Fruit fly (Drosophila melanogaster): Measurements from ENCODE around the gene CG11841.

Gene CG11841

dm6 chr3R:29088938-29089661 lies 38.2 kb downstream of the CG11841 start:
- peak; percentile 4 for TF ChIP-seq CG6808 (GFP tag; optimal IDR thresholded peaks at IDR 0.05)
- peak; percentile 38 for TF ChIP-seq CG11762 (GFP tag; optimal IDR thresholded peaks at IDR 0.05; ENCODE audit: insufficient read depth)
- TF ChIP-seq CG15336 (GFP tag; IDR thresholded peaks at IDR 0.05) = peak; percentile 54
- no peak for TF ChIP-seq Eip93F (GFP tag; optimal IDR thresholded peaks at IDR 0.05)
- TF ChIP-seq CG3919 (GFP tag; optimal IDR thresholded peaks at IDR 0.05) = peak; percentile 52
- TF ChIP-seq CG8319 (GFP tag; optimal IDR thresholded peaks at IDR 0.05) = peak; percentile 16
- peak; percentile 11 for TF ChIP-seq Sox15 (GFP tag; optimal IDR thresholded peaks at IDR 0.05)
- TF ChIP-seq topi (GFP tag; optimal IDR thresholded peaks at IDR 0.05) = peak; percentile 65
- peak; percentile 9; the same call in 1 of the 2 replicates for TF ChIP-seq CG11294 (GFP tag; IDR thresholded peaks at IDR 0.05)
- TF ChIP-seq svp (GFP tag) = peak; percentile 89
- TF ChIP-seq Ets21C (GFP tag; optimal IDR thresholded peaks at IDR 0.05) = peak; percentile 32
- peak; percentile 63 for TF ChIP-seq Hr4 (GFP tag; optimal IDR thresholded peaks at IDR 0.05)
- peak; percentile 59 for TF ChIP-seq achi (GFP tag; optimal IDR thresholded peaks at IDR 0.05)
- TF ChIP-seq pdm3 (GFP tag; optimal IDR thresholded peaks at IDR 0.05) = peak; percentile 67
- no peak for TF ChIP-seq CG1621 (tag; optimal IDR thresholded peaks at IDR 0.05)
- TF ChIP-seq salr (GFP tag; optimal IDR thresholded peaks at IDR 0.05) = peak in 1 of 2 experiments; percentile 46
- TF ChIP-seq eg (GFP tag; IDR thresholded peaks at IDR 0.05) = peak; percentile 57; the same call in 2 of the 3 replicates
- TF ChIP-seq Sox14 (GFP tag; optimal IDR thresholded peaks at IDR 0.05) = peak; percentile 61
- peak; percentile 52 for TF ChIP-seq Eip75B (GFP tag; optimal IDR thresholded peaks at IDR 0.05)
- TF ChIP-seq dsx (GFP tag; optimal IDR thresholded peaks at IDR 0.05; ENCODE audit: poor library complexity, severe bottlenecking) = peak; percentile 12
- peak; percentile 65 for TF ChIP-seq Sox102F (GFP tag; optimal IDR thresholded peaks at IDR 0.05)
- peak; percentile 89 for TF ChIP-seq Eip78C (GFP tag)
- TF ChIP-seq CG31627 (GFP tag; optimal IDR thresholded peaks at IDR 0.05) = peak; percentile 49
- TF ChIP-seq CG6854 (GFP tag; optimal IDR thresholded peaks at IDR 0.05) = no peak
- TF ChIP-seq ss (GFP tag; optimal IDR thresholded peaks at IDR 0.05) = no peak
- TF ChIP-seq fd59A (GFP tag; optimal IDR thresholded peaks at IDR 0.05) = peak; percentile 27
- TF ChIP-seq Hr38 (GFP tag; optimal IDR thresholded peaks at IDR 0.05) = no peak
- peak; percentile 66 for TF ChIP-seq CG32006 (GFP tag; optimal IDR thresholded peaks at IDR 0.05)
- no peak for TF ChIP-seq fd85E (GFP tag; optimal IDR thresholded peaks at IDR 0.05)
- peak; percentile 39 for TF ChIP-seq CG6792 (GFP tag; optimal IDR thresholded peaks at IDR 0.05)
- TF ChIP-seq Ets96B (tag; optimal IDR thresholded peaks at IDR 0.05) = peak; percentile 56
- peak; percentile 51 for TF ChIP-seq OdsH (GFP tag; optimal IDR thresholded peaks at IDR 0.05)
- TF ChIP-seq CG9139 (GFP tag; optimal IDR thresholded peaks at IDR 0.05) = no peak
- TF ChIP-seq CG7368 (GFP tag; optimal IDR thresholded peaks at IDR 0.05) = peak; percentile 45
- TF ChIP-seq CG8632 (GFP tag; optimal IDR thresholded peaks at IDR 0.05) = peak; percentile 43
- peak; percentile 74 for TF ChIP-seq Met (GFP tag; optimal IDR thresholded peaks at IDR 0.05)
- TF ChIP-seq CG4318 (GFP tag; optimal IDR thresholded peaks at IDR 0.05) = no peak
- TF ChIP-seq CG8119 (GFP tag; IDR thresholded peaks at IDR 0.05) = peak; percentile 29; the same call in 2 of the 3 replicates
- TF ChIP-seq CG16779 (tag; optimal IDR thresholded peaks at IDR 0.05) = no peak
- TF ChIP-seq CG11902 (GFP tag; optimal IDR thresholded peaks at IDR 0.05) = peak; percentile 20
- TF ChIP-seq lz (GFP tag; optimal IDR thresholded peaks at IDR 0.05) = peak; percentile 64
- TF ChIP-seq acj6 (GFP tag; optimal IDR thresholded peaks at IDR 0.05) = peak; percentile 63
- TF ChIP-seq Lpt (GFP tag; optimal IDR thresholded peaks at IDR 0.05) = peak; percentile 42
- TF ChIP-seq CG10669 (GFP tag; optimal IDR thresholded peaks at IDR 0.05) = peak; percentile 59
- 0 out of 3 replicates have a peak, but pooled peaks have one; percentile 24 for TF ChIP-seq CG6163 (GFP tag; IDR thresholded peaks at IDR 0.05)
- TF ChIP-seq spab (GFP tag; optimal IDR thresholded peaks at IDR 0.05) = peak; percentile 23
- no peak for TF ChIP-seq fkh (GFP tag; optimal IDR thresholded peaks at IDR 0.05)
- TF ChIP-seq dac (GFP tag; optimal IDR thresholded peaks at IDR 0.05) = no peak
- no peak for TF ChIP-seq Blimp-1 (GFP tag; optimal IDR thresholded peaks at IDR 0.05)
- peak; percentile 56 for TF ChIP-seq CG10631 (GFP tag; optimal IDR thresholded peaks at IDR 0.05)

Measured in whole organism, prepupa.